Worm (Caenorhabditis elegans) whole organism, dauer: ENCODE results near the gene K12D12.5.

Experiments
- unc-62 ChIP-seq: sonication (generic microtip); optimal IDR thresholded peaks from 2 replicates; lab custom pipeline; 2017; ENCODE audit warnings: missing biosample characterization, missing genetic modification reagents, missing genetic modification characterization

The K12D12.5 gene

ce11 chrII:11883648-11884047, 22.8 kb downstream of the K12D12.5 start, which contains the start of gene ZK930.6:
Gene ZK930.6 (plus strand): TSS chrII:11883948.
- no peak for TF ChIP-seq unc-62 (GFP tag; lab: Kevin White, UChicago)

ce11 chrII:11887724-11888123, 26.9 kb downstream of the K12D12.5 start:
- TF ChIP-seq unc-62 (GFP tag; lab: Kevin White, UChicago): no peak

- TF ChIP-seq unc-62 (GFP tag; lab: Kevin White, UChicago): no peak
These were observed 27.3 kb downstream of the K12D12.5 start for ce11 chrII:11888150-11888549.

- TF ChIP-seq unc-62 (GFP tag; lab: Kevin White, UChicago): no peak
These were observed 28.7 kb downstream of the K12D12.5 start for ce11 chrII:11889420-11890075.

ce11 chrII:11890596-11890995, 29.8 kb downstream of the K12D12.5 start:
- TF ChIP-seq unc-62 (GFP tag; lab: Kevin White, UChicago): no peak

- TF ChIP-seq unc-62 (GFP tag; lab: Kevin White, UChicago): no peak
These were observed 32.5 kb downstream of the K12D12.5 start, which contains the start of gene ZK930.2 for ce11 chrII:11893323-11893722. Gene ZK930.2 (minus strand): TSS chrII:11893423.

- no peak for TF ChIP-seq unc-62 (GFP tag; lab: Kevin White, UChicago)
These were observed 38.9 kb downstream of the K12D12.5 start for ce11 chrII:11899761-11900160.

ce11 chrII:11901110-11901509, 40.3 kb downstream of the K12D12.5 start, which contains the start of gene vab-23:
Gene vab-23 (minus strand): TSS chrII:11901210.
- no peak for TF ChIP-seq unc-62 (GFP tag; lab: Kevin White, UChicago)

- TF ChIP-seq unc-62 (GFP tag; lab: Kevin White, UChicago): no peak
These were observed 41.4 kb downstream of the K12D12.5 start for ce11 chrII:11902203-11902602.

ce11 chrII:11905023-11905422, 44.2 kb downstream of the K12D12.5 start:
- no peak for TF ChIP-seq unc-62 (GFP tag; lab: Kevin White, UChicago)

- no peak for TF ChIP-seq unc-62 (GFP tag; lab: Kevin White, UChicago)
These were observed 45.4 kb downstream of the K12D12.5 start, which contains the start of gene ZK930.4 for ce11 chrII:11906217-11906616. Gene ZK930.4 (plus strand): TSS chrII:11906517.

- no peak for TF ChIP-seq unc-62 (GFP tag; lab: Kevin White, UChicago)
These were observed 49.7 kb downstream of the K12D12.5 start for ce11 chrII:11910569-11910968.
